Fruit fly (Drosophila melanogaster) S2 (cell line): ENCODE data around the gene CG31204.

Source experiments
- CG8478 ChIP-seq: fragments of >200 bp; optimal IDR thresholded peaks from 2 replicates; lab custom pipeline; 2018
- CTCF ChIP-seq, 2 experiments: fragments of >200 bp; optimal IDR thresholded peaks; 2 replicates each; lab custom pipeline; 2018

- TF ChIP-seq CTCF (optimal IDR thresholded peaks at IDR 0.05; lab: Kevin White, UChicago) (no peak), CG8478 (lab: Kevin White, UChicago) (no peak)
These were observed 16.4 kb upstream of the CG31204 start for dm6 chr3R:31409627-31410201.
